In genomic region chr3R:13257110-13257509, dm6 we compare ENCODE assay signal across 3 fruit fly cellular contexts.
A peak's percentile ranks its signal among the peaks of the same experiment; 100 is the strongest.
TF ChIP-seq lines count a peak whose summit lies in the region.

No protein-coding gene starts in this region.

- no peak for TF ChIP-seq CTCF in whole organism, embryonic (GFP tag; optimal IDR thresholded peaks at IDR 0.05; lab: Kevin White, UChicago)

TF ChIP-seq in whole organism, embryonic, 481 proteins besides CTCF, POLR2A, EP300 and RAD21 (continues in another document):
- TF ChIP-seq NK7.1 (GFP tag; optimal IDR thresholded peaks at IDR 0.05; lab: Kevin White, UChicago): no peak
- TF ChIP-seq CG1602 (GFP tag; optimal IDR thresholded peaks at IDR 0.05; lab: Kevin White, UChicago): no peak
- no peak for TF ChIP-seq usp (GFP tag; optimal IDR thresholded peaks at IDR 0.05; lab: Kevin White, UChicago)
- no peak for TF ChIP-seq Aef1 (GFP tag; IDR thresholded peaks at IDR 0.05; lab: Robert Waterston, UW)
- no peak for TF ChIP-seq Dref (GFP tag; IDR thresholded peaks at IDR 0.05; lab: Robert Waterston, UW)
- TF ChIP-seq chinmo (GFP tag; IDR thresholded peaks at IDR 0.05; lab: Robert Waterston, UW; ENCODE audit: partially characterized antibody): no peak
- TF ChIP-seq E2f1 (GFP tag; IDR thresholded peaks at IDR 0.05; lab: Robert Waterston, UW): no peak
- peak; percentile 35 for TF ChIP-seq Hmr (GFP tag; optimal IDR thresholded peaks at IDR 0.05; lab: Kevin White, UChicago)
- no peak for TF ChIP-seq rib (GFP tag; IDR thresholded peaks at IDR 0.05; lab: Robert Waterston, UW)
- no peak for TF ChIP-seq CG12104 (GFP tag; optimal IDR thresholded peaks at IDR 0.05; lab: Kevin White, UChicago)
- TF ChIP-seq sc (optimal IDR thresholded peaks at IDR 0.05; lab: Kevin White, UChicago): no peak
- no peak for TF ChIP-seq sc (GFP tag; optimal IDR thresholded peaks at IDR 0.05; lab: Kevin White, UChicago)
- TF ChIP-seq ap (GFP tag; IDR thresholded peaks at IDR 0.05; lab: Robert Waterston, UW): no peak
- TF ChIP-seq CG6689 (GFP tag; IDR thresholded peaks at IDR 0.05; lab: Robert Waterston, UW): no peak
- no peak for TF ChIP-seq CG10274 (GFP tag; optimal IDR thresholded peaks at IDR 0.05; lab: Kevin White, UChicago)
- TF ChIP-seq MESR4 (GFP tag; optimal IDR thresholded peaks at IDR 0.05; lab: Kevin White, UChicago): no peak
- TF ChIP-seq CG10321 (GFP tag; IDR thresholded peaks at IDR 0.05; lab: Robert Waterston, UW): no peak
- TF ChIP-seq CG7839 (tag; optimal IDR thresholded peaks at IDR 0.05; lab: Kevin White, UChicago): peak; percentile 8
- TF ChIP-seq MBD-R2 (GFP tag; IDR thresholded peaks at IDR 0.05; lab: Robert Waterston, UW): no peak
- TF ChIP-seq Chrac-16 (GFP tag; optimal IDR thresholded peaks at IDR 0.05; lab: Kevin White, UChicago): no peak
- TF ChIP-seq HLH4C (GFP tag; IDR thresholded peaks at IDR 0.05; lab: Robert Waterston, UW; ENCODE audit: partially characterized antibody): no peak
- TF ChIP-seq CG30020 (tag; optimal IDR thresholded peaks at IDR 0.05; lab: Kevin White, UChicago): no peak
- TF ChIP-seq bab2 (GFP tag; optimal IDR thresholded peaks at IDR 0.05; lab: Kevin White, UChicago): no peak
- TF ChIP-seq CG30403 (GFP tag; optimal IDR thresholded peaks at IDR 0.05; lab: Kevin White, UChicago): peak; percentile 3
- TF ChIP-seq nau (GFP tag; optimal IDR thresholded peaks at IDR 0.05; lab: Kevin White, UChicago): no peak
- TF ChIP-seq psq (GFP tag; optimal IDR thresholded peaks at IDR 0.05; lab: Kevin White, UChicago): no peak
- no peak for TF ChIP-seq Atf-2 (GFP tag; optimal IDR thresholded peaks at IDR 0.05; lab: Kevin White, UChicago)
- no peak for TF ChIP-seq lmd (GFP tag; IDR thresholded peaks at IDR 0.05; lab: Robert Waterston, UW)
- TF ChIP-seq nerfin-1 (tag; optimal IDR thresholded peaks at IDR 0.05; lab: Kevin White, UChicago): no peak
- no peak for TF ChIP-seq CrebB (tag; optimal IDR thresholded peaks at IDR 0.05; lab: Kevin White, UChicago)
- TF ChIP-seq CG16863 (GFP tag; optimal IDR thresholded peaks at IDR 0.05; lab: Kevin White, UChicago): no peak
- no peak for TF ChIP-seq CG10565 (GFP tag; optimal IDR thresholded peaks at IDR 0.05; lab: Kevin White, UChicago)

TF ChIP-seq in whole organism, prepupa, 60 proteins besides CTCF, POLR2A, EP300 and RAD21:
- TF ChIP-seq CG15336 (GFP tag; IDR thresholded peaks at IDR 0.05; lab: Robert Waterston, UW): 0 out of 2 replicates have a peak, but pooled peaks have one; percentile 8
- no peak for TF ChIP-seq Blimp-1 (GFP tag; optimal IDR thresholded peaks at IDR 0.05; lab: Kevin White, UChicago)
- TF ChIP-seq lz (GFP tag; optimal IDR thresholded peaks at IDR 0.05; lab: Kevin White, UChicago): no peak
- no peak for TF ChIP-seq CG10631 (GFP tag; optimal IDR thresholded peaks at IDR 0.05; lab: Kevin White, UChicago)
- no peak for TF ChIP-seq ss (GFP tag; optimal IDR thresholded peaks at IDR 0.05; lab: Kevin White, UChicago)
- TF ChIP-seq CG1621 (tag; optimal IDR thresholded peaks at IDR 0.05; lab: Kevin White, UChicago): no peak

TF ChIP-seq in whole organism, pupa, 21 proteins besides CTCF, POLR2A, EP300 and RAD21:
- no peak for TF ChIP-seq D1 (tag; optimal IDR thresholded peaks at IDR 0.05; lab: Kevin White, UChicago)
- TF ChIP-seq Pif1A (GFP tag; optimal IDR thresholded peaks at IDR 0.05; lab: Kevin White, UChicago): peak; percentile 26
- TF ChIP-seq CG14655 (GFP tag; optimal IDR thresholded peaks at IDR 0.05; lab: Kevin White, UChicago): peak; percentile 27
